Worm (Caenorhabditis elegans): Measurements from ENCODE around the gene ZK1307.9.

DNA sequence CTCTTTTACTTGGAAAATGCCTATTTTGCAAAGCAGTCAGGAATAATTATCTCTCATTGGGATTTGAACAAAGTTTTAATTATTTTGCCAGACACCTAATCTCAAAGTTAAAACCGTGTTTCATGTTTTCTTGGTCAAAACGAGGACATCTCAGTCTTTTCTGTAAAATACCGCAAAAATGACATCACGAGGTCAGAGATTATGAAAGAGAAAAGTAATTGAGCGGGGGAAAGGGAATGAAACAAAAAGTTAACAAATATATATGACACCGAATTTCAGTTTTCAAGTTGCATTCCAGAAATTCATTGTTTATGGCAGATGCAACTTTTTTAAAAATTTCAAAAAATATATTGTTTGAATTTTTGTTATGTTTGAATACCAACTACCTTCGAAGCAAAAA lies 46.7 kb upstream of the ZK1307.9 start:
- TF ChIP-seq daf-12 (tag; optimal IDR thresholded peaks at IDR 0.05): no peak
- no peak for TF ChIP-seq ztf-4 (tag; optimal IDR thresholded peaks at IDR 0.05)
- no peak for TF ChIP-seq skn-1 (tag; optimal IDR thresholded peaks at IDR 0.05)
- TF ChIP-seq nhr-12 (tag; optimal IDR thresholded peaks at IDR 0.05): no peak
